Fruit fly (Drosophila melanogaster) whole organism, embryonic: ENCODE measurements around the gene Spx.

Experiments
- Adf1 ChIP-seq: fragments of 200-800 bp; sonication (Bioruptor generic); IDR thresholded peaks from 2 replicates; pipeline ENCODE4 v1.3.6; 2022; ENCODE audit warnings: missing biosample characterization, missing genetic modification characterization
- Antp ChIP-seq: fragments of 200-800 bp; sonication (Bioruptor generic); optimal IDR thresholded peaks from 3 replicates; lab custom pipeline; 2016; ENCODE audit warnings: missing biosample characterization, missing genetic modification characterization
- Atf-2 ChIP-seq: fragments of 200-800 bp; sonication (Bioruptor generic); optimal IDR thresholded peaks from 2 replicates; lab custom pipeline; 2016; ENCODE audit warnings: missing biosample characterization, missing genetic modification characterization
- Atf6 ChIP-seq: fragments of 200-800 bp; sonication (Bioruptor generic); IDR thresholded peaks from 2 replicates; pipeline ENCODE4 v1.3.6; 2022; ENCODE audit warnings: missing biosample characterization, missing genetic modification characterization
- Blimp-1 ChIP-seq: fragments of 200-800 bp; sonication (Bioruptor generic); optimal IDR thresholded peaks from 3 replicates; lab custom pipeline; 2018; ENCODE audit warnings: missing biosample characterization, missing genetic modification characterization, mild to moderate bottlenecking, moderate library complexity, missing genetic modification reagents
- CG10267 ChIP-seq: fragments of 200-800 bp; sonication (Bioruptor generic); optimal IDR thresholded peaks from 2 replicates; lab custom pipeline; 2018; ENCODE audit warnings: missing biosample characterization, mild to moderate bottlenecking, missing genetic modification characterization, moderate library complexity
- CG10431 ChIP-seq: fragments of 200-800 bp; sonication (Bioruptor generic); optimal IDR thresholded peaks from 3 replicates; lab custom pipeline; 2018; ENCODE audit warnings: missing biosample characterization, mild to moderate bottlenecking, missing genetic modification characterization
- CG14050 ChIP-seq: fragments of 200-800 bp; sonication (Bioruptor generic); IDR thresholded peaks from 3 replicates; pipeline ENCODE4 v1.3.6; 2022; ENCODE audit warnings: missing biosample characterization, missing genetic modification characterization
- CG15269 ChIP-seq: fragments of 200-800 bp; sonication (Bioruptor generic); optimal IDR thresholded peaks from 2 replicates; lab custom pipeline; 2018; ENCODE audit warnings: missing biosample characterization, mild to moderate bottlenecking, missing genetic modification characterization, moderate library complexity
- CG1603 ChIP-seq: fragments of 200-800 bp; sonication (Bioruptor generic); optimal IDR thresholded peaks from 2 replicates; lab custom pipeline; 2019; ENCODE audit warnings: missing biosample characterization, mild to moderate bottlenecking, missing genetic modification characterization, moderate library complexity
- CG17328 ChIP-seq: fragments of 200-800 bp; sonication (Bioruptor generic); IDR thresholded peaks from 2 replicates; pipeline ENCODE4 v1.3.6; 2022; ENCODE audit warnings: missing biosample characterization, missing genetic modification characterization
- CG1792 ChIP-seq: fragments of 200-800 bp; sonication (Bioruptor generic); optimal IDR thresholded peaks from 2 replicates; lab custom pipeline; 2016; ENCODE audit warnings: missing biosample characterization, missing genetic modification characterization
- CG2116 ChIP-seq: fragments of 200-800 bp; sonication (Bioruptor generic); optimal IDR thresholded peaks from 3 replicates; lab custom pipeline; 2018; ENCODE audit warnings: missing biosample characterization, mild to moderate bottlenecking, missing genetic modification characterization
- CG2199 ChIP-seq: fragments of 200-800 bp; sonication (Bioruptor generic); IDR thresholded peaks from 3 replicates; pipeline ENCODE4 v1.3.6; 2022; ENCODE audit warnings: missing biosample characterization, missing genetic modification characterization
- CG33213 ChIP-seq: fragments of 200-800 bp; sonication (Bioruptor generic); optimal IDR thresholded peaks from 3 replicates; lab custom pipeline; 2016; ENCODE audit warnings: missing biosample characterization, missing genetic modification characterization
- CG5245 ChIP-seq: fragments of 200-800 bp; sonication (Bioruptor generic); optimal IDR thresholded peaks from 3 replicates; lab custom pipeline; 2016; ENCODE audit warnings: missing biosample characterization, missing genetic modification characterization
- CG6654 ChIP-seq: fragments of 200-800 bp; sonication (Bioruptor generic); optimal IDR thresholded peaks from 2 replicates; lab custom pipeline; 2017; ENCODE audit warnings: missing biosample characterization, mild to moderate bottlenecking, missing genetic modification characterization
- CG6854 ChIP-seq: fragments of 200-800 bp; sonication (Bioruptor generic); optimal IDR thresholded peaks from 3 replicates; lab custom pipeline; 2017; ENCODE audit warnings: missing biosample characterization, mild to moderate bottlenecking, missing genetic modification characterization
- CG8359 ChIP-seq: fragments of 200-800 bp; sonication (Bioruptor generic); optimal IDR thresholded peaks from 2 replicates; lab custom pipeline; 2017; ENCODE audit warnings: missing biosample characterization, mild to moderate bottlenecking, missing genetic modification characterization, borderline replicate concordance
- CG9817 ChIP-seq: fragments of 200-800 bp; sonication (Bioruptor generic); optimal IDR thresholded peaks from 2 replicates; lab custom pipeline; 2018; ENCODE audit warnings: missing biosample characterization, mild to moderate bottlenecking, missing genetic modification characterization, moderate library complexity
- CHES-1-like ChIP-seq: fragments of 200-800 bp; sonication (Bioruptor generic); optimal IDR thresholded peaks from 2 replicates; lab custom pipeline; 2016; ENCODE audit warnings: missing biosample characterization, missing genetic modification characterization
- Camta ChIP-seq: fragments of 200-800 bp; sonication (Bioruptor generic); optimal IDR thresholded peaks from 2 replicates; lab custom pipeline; 2016; ENCODE audit warnings: missing biosample characterization, missing genetic modification characterization
- Gsc ChIP-seq: fragments of 200-800 bp; sonication (Bioruptor generic); IDR thresholded peaks from 2 replicates; pipeline ENCODE4 v1.3.6; 2022; ENCODE audit warnings: missing biosample characterization, missing genetic modification characterization
- Hr39 ChIP-seq: fragments of >200 bp; optimal IDR thresholded peaks from 2 replicates; lab custom pipeline; 2017
- MTF-1 ChIP-seq: fragments of 200-800 bp; sonication (Bioruptor generic); optimal IDR thresholded peaks from 2 replicates; lab custom pipeline; 2018; ENCODE audit warnings: missing biosample characterization, mild to moderate bottlenecking, missing genetic modification characterization, borderline replicate concordance
- Neu2 ChIP-seq: fragments of 200-800 bp; sonication (Bioruptor generic); optimal IDR thresholded peaks from 3 replicates; lab custom pipeline; 2016; ENCODE audit warnings: missing biosample characterization, missing genetic modification characterization, borderline replicate concordance
- Nf-YC ChIP-seq: fragments of 200-800 bp; optimal IDR thresholded peaks from 3 replicates; lab custom pipeline; 2019; ENCODE audit warnings: missing biosample characterization, mild to moderate bottlenecking, missing genetic modification characterization, moderate library complexity
- Oaz ChIP-seq: fragments of 200-800 bp; sonication (Bioruptor generic); IDR thresholded peaks from 2 replicates; pipeline ENCODE4 v1.3.6; 2022; ENCODE audit warnings: missing biosample characterization, missing genetic modification characterization
- Sox100B ChIP-seq: fragments of 200-800 bp; sonication (Bioruptor generic); optimal IDR thresholded peaks from 3 replicates; lab custom pipeline; 2018; ENCODE audit warnings: missing biosample characterization, mild to moderate bottlenecking, missing genetic modification characterization
- Ssrp ChIP-seq: fragments of 200-800 bp; sonication (Bioruptor generic); optimal IDR thresholded peaks from 2 replicates; lab custom pipeline; 2018; ENCODE audit warnings: missing biosample characterization, mild to moderate bottlenecking, missing genetic modification characterization, moderate library complexity
- Tbp ChIP-seq: fragments of >200 bp; optimal IDR thresholded peaks from 2 replicates; lab custom pipeline; 2018; ENCODE audit warnings: missing biosample characterization, missing genetic modification characterization
- Vsx1 ChIP-seq: fragments of 200-800 bp; sonication (Bioruptor generic); optimal IDR thresholded peaks from 2 replicates; lab custom pipeline; 2017; ENCODE audit warnings: missing biosample characterization, mild to moderate bottlenecking, missing genetic modification characterization, missing genetic modification reagents
- abd-A ChIP-seq: fragments of 200-800 bp; sonication (Bioruptor generic); optimal IDR thresholded peaks from 3 replicates; lab custom pipeline; 2019; ENCODE audit warnings: missing biosample characterization, mild to moderate bottlenecking, missing genetic modification characterization, moderate library complexity
- ash1 ChIP-seq: fragments of 200-800 bp; sonication (Bioruptor generic); optimal IDR thresholded peaks from 2 replicates; lab custom pipeline; 2018; ENCODE audit warnings: missing biosample characterization, mild to moderate bottlenecking, missing genetic modification characterization
- bab2 ChIP-seq: fragments of 200-800 bp; sonication (Bioruptor generic); optimal IDR thresholded peaks from 2 replicates; lab custom pipeline; 2016; ENCODE audit warnings: missing biosample characterization, missing genetic modification characterization
- cato ChIP-seq: fragments of 200-800 bp; sonication (Bioruptor generic); optimal IDR thresholded peaks from 2 replicates; lab custom pipeline; 2016; ENCODE audit warnings: missing biosample characterization, missing genetic modification characterization, borderline replicate concordance
- ci ChIP-seq: fragments of 200-800 bp; sonication (Bioruptor generic); IDR thresholded peaks from 3 replicates; pipeline ENCODE4 v1.3.6; 2022; ENCODE audit warnings: missing biosample characterization, missing genetic modification characterization
- crc ChIP-seq: fragments of 200-800 bp; sonication (Bioruptor generic); optimal IDR thresholded peaks from 2 replicates; lab custom pipeline; 2016; ENCODE audit warnings: missing biosample characterization, missing genetic modification characterization
- ewg ChIP-seq: fragments of 200-800 bp; sonication (Bioruptor generic); optimal IDR thresholded peaks from 3 replicates; lab custom pipeline; 2017; ENCODE audit warnings: mild to moderate bottlenecking, missing biosample characterization, missing genetic modification reagents, missing genetic modification characterization
- ham ChIP-seq: fragments of 200-800 bp; sonication (Bioruptor generic); IDR thresholded peaks from 2 replicates; pipeline ENCODE4 v1.3.6; 2022; ENCODE audit warnings: missing biosample characterization, missing genetic modification characterization
- kah ChIP-seq: fragments of 200-800 bp; sonication (Bioruptor generic); optimal IDR thresholded peaks from 2 replicates; lab custom pipeline; 2018; ENCODE audit warnings: missing biosample characterization, mild to moderate bottlenecking, missing genetic modification characterization
- kni ChIP-seq: fragments of 200-800 bp; sonication (Bioruptor generic); optimal IDR thresholded peaks from 3 replicates; lab custom pipeline; 2017; ENCODE audit warnings: mild to moderate bottlenecking, missing biosample characterization, missing genetic modification reagents, missing genetic modification characterization
- lab ChIP-seq: fragments of 200-800 bp; sonication (Bioruptor generic); optimal IDR thresholded peaks from 3 replicates; lab custom pipeline; 2017; ENCODE audit warnings: missing biosample characterization, missing genetic modification characterization, mild to moderate bottlenecking, moderate library complexity, missing genetic modification reagents
- mam ChIP-seq: fragments of 200-800 bp; sonication (Bioruptor generic); optimal IDR thresholded peaks from 3 replicates; lab custom pipeline; 2016; ENCODE audit warnings: missing biosample characterization, missing genetic modification characterization
- otp ChIP-seq: fragments of 200-800 bp; sonication (Bioruptor generic); IDR thresholded peaks from 3 replicates; pipeline ENCODE4, ENCODE4 v1.3.6; 2022; ENCODE audit warnings: missing biosample characterization, missing genetic modification characterization
- row ChIP-seq: fragments of 200-800 bp; sonication (Bioruptor generic); IDR thresholded peaks from 3 replicates; pipeline ENCODE4 v1.3.6; 2022; ENCODE audit warnings: missing biosample characterization, missing genetic modification characterization
- sc ChIP-seq, 3 experiments: fragments of >200 bp in 2 of 3; fragments of 200-800 bp in 1 of 3; sonication (Bioruptor generic) in 1 of 3; optimal IDR thresholded peaks; 2 replicates in 2 of 3; 3 replicates in 1 of 3; lab custom pipeline; 2017; ENCODE audit warnings: mild to moderate bottlenecking in 1 of 3, missing biosample characterization in 1 of 3, missing genetic modification characterization in 1 of 3, missing genetic modification reagents in 1 of 3
- sens ChIP-seq: fragments of 200-800 bp; sonication (Bioruptor generic); peaks from one replicate; lab custom pipeline; 2016; ENCODE audit warnings: missing biosample characterization, missing genetic modification characterization
- seq ChIP-seq: fragments of 200-800 bp; sonication (Bioruptor generic); IDR thresholded peaks from 2 replicates; pipeline ENCODE4 v1.3.6; 2022; ENCODE audit warnings: missing biosample characterization, missing genetic modification characterization
- sqz ChIP-seq: fragments of 200-800 bp; sonication (Bioruptor generic); optimal IDR thresholded peaks from 3 replicates; lab custom pipeline; 2018; ENCODE audit warnings: missing biosample characterization, mild to moderate bottlenecking, missing genetic modification characterization
- stwl ChIP-seq: fragments of 200-800 bp; sonication (Bioruptor generic); optimal IDR thresholded peaks from 3 replicates; lab custom pipeline; 2018; ENCODE audit warnings: missing biosample characterization, mild to moderate bottlenecking, missing genetic modification characterization, moderate library complexity
- z ChIP-seq: fragments of 200-800 bp; sonication (Bioruptor generic); IDR thresholded peaks from 3 replicates; pipeline ENCODE4 v1.3.6; 2022; ENCODE audit warnings: missing biosample characterization, missing genetic modification characterization

Gene Spx

DNA sequence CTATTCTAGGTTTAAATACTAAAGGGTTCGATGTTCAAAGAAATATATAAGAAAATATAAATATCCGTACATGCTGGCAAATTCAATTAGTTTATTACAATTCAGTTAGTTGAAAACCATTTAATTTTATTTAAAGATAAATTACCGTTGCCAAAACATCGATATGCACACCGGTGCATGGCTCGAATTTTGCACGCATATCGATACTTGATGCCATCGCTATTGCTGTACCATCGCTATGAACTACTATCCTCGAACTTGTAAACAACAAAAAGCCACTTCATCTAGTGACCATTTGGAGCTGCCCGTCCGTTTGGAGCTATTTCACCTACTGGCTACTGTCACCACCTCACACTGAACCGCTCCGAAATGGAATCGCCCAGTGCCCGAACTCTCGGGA, 5.3 kb downstream of the Spx start, which contains the start of gene Josd (continued):
- TF ChIP-seq CG1792 (no peak), Adf1 (GFP tag; lab: Robert Waterston, UW) (no peak), cato (GFP tag; lab: Kevin White, UChicago) (no peak), CG14050 (GFP tag; lab: Robert Waterston, UW) (no peak), CG15269 (tag; lab: Kevin White, UChicago) (no peak), Tbp (no peak), ash1 (GFP tag; lab: Kevin White, UChicago) (no peak), row (GFP tag; lab: Robert Waterston, UW) (peak; percentile 83), Neu2 (no peak), ewg (GFP tag; lab: Kevin White, UChicago) (no peak), bab2 (GFP tag; lab: Kevin White, UChicago) (no peak), crc (GFP tag; lab: Kevin White, UChicago) (no peak), CG1603 (tag; lab: Kevin White, UChicago) (peak; percentile 36), Vsx1 (no peak), stwl (peak; percentile 48), sqz (no peak), kah (GFP tag; lab: Kevin White, UChicago) (no peak), Nf-YC (tag; lab: Kevin White, UChicago) (peak; percentile 8), CG6654 (GFP tag; lab: Kevin White, UChicago) (no peak), otp (GFP tag; lab: Robert Waterston, UW) (no peak), Ssrp (tag; lab: Kevin White, UChicago) (no peak), CG6854 (GFP tag; lab: Kevin White, UChicago) (no peak), mam (GFP tag; lab: Kevin White, UChicago) (peak; percentile 23), CG17328 (GFP tag; lab: Robert Waterston, UW) (no peak), lab (GFP tag; lab: Kevin White, UChicago) (peak; percentile 1), Gsc (GFP tag; lab: Robert Waterston, UW) (no peak), ci (GFP tag; lab: Robert Waterston, UW) (no peak), CG8359 (GFP tag; lab: Kevin White, UChicago) (no peak), Camta (GFP tag; lab: Kevin White, UChicago) (no peak), ham (GFP tag; lab: Robert Waterston, UW) (no peak), Hr39 (lab: Kevin White, UChicago) (no peak), CG2199 (GFP tag; lab: Robert Waterston, UW) (no peak), seq (GFP tag; lab: Robert Waterston, UW) (no peak), MTF-1 (no peak), Sox100B (GFP tag; lab: Kevin White, UChicago) (no peak), sc (optimal IDR thresholded peaks at IDR 0.05; lab: Kevin White, UChicago) (no peak), sc (GFP tag; optimal IDR thresholded peaks at IDR 0.05; lab: Kevin White, UChicago) (no peak), CHES-1-like (no peak), z (GFP tag; lab: Robert Waterston, UW) (no peak), CG9817 (tag; lab: Kevin White, UChicago) (no peak), Atf-2 (GFP tag; lab: Kevin White, UChicago) (no peak), Atf6 (GFP tag; lab: Robert Waterston, UW) (no peak), abd-A (tag; lab: Kevin White, UChicago) (no peak), CG2116 (GFP tag; lab: Kevin White, UChicago) (peak; percentile 95), CG5245 (GFP tag; lab: Kevin White, UChicago) (no peak), kni (GFP tag; lab: Kevin White, UChicago) (no peak), CG10267 (peak; percentile 6), Antp (GFP tag; lab: Kevin White, UChicago) (no peak), CG10431 (GFP tag; lab: Kevin White, UChicago) (no peak), Blimp-1 (GFP tag; lab: Kevin White, UChicago) (no peak), CG33213 (GFP tag; lab: Kevin White, UChicago) (no peak), sens (GFP tag; lab: Kevin White, UChicago) (peak; percentile 16), Oaz (GFP tag; lab: Robert Waterston, UW) (no peak)
